Worm (Caenorhabditis elegans): ENCODE results near the gene irld-40.
"Not testable (repeated sequence)": the region's sequence is repeated elsewhere in the genome, so short reads cannot be mapped to it uniquely, and the experiment has no call there.

irld-40 gene

ce11 chrV:1648000-1648399 lies 14.4 kb upstream of the irld-40 start, which contains the start of gene irld-45:
TSS of gene irld-45 (plus strand) at chrV:1648300.
- no peak for TF ChIP-seq unc-62 (GFP tag; optimal IDR thresholded peaks at IDR 0.05)

ce11 chrV:1651045-1651444 lies 11.3 kb upstream of the irld-40 start, which contains the start of gene irld-44:
TSS of gene irld-44 (plus strand) at chrV:1651345.
- no peak for TF ChIP-seq unc-62 (GFP tag; optimal IDR thresholded peaks at IDR 0.05)

ce11 chrV:1654845-1655244 lies 7.5 kb upstream of the irld-40 start, which contains the start of gene irld-11:
TSS of gene irld-11 (plus strand) at chrV:1655145.
- TF ChIP-seq unc-62 (GFP tag; optimal IDR thresholded peaks at IDR 0.05): no peak

ce11 chrV:1664921-1665320 lies 2.6 kb downstream of the irld-40 start, which contains the start of gene K04F1.9:
TSS of gene K04F1.9 (plus strand) at chrV:1665221.
- TF ChIP-seq unc-62 (GFP tag; optimal IDR thresholded peaks at IDR 0.05): no peak

- TF ChIP-seq unc-62 (GFP tag; optimal IDR thresholded peaks at IDR 0.05): no peak
These were observed 4.5 kb downstream of the irld-40 start, which contains the start of gene K04F1.8 for ce11 chrV:1666904-1667303. TSS of gene K04F1.8 (plus strand) at chrV:1667204.

- TF ChIP-seq unc-62 (GFP tag; optimal IDR thresholded peaks at IDR 0.05): no peak
These were observed 5.8 kb downstream of the irld-40 start, which contains the start of gene irld-42 for ce11 chrV:1668216-1668615. TSS of gene irld-42 (plus strand) at chrV:1668516.

ce11 chrV:1678228-1678627 lies 15.9 kb downstream of the irld-40 start, which contains the start of gene srw-98:
TSS of gene srw-98 (minus strand) at chrV:1678328.
- TF ChIP-seq unc-62 (GFP tag; optimal IDR thresholded peaks at IDR 0.05): no peak

ce11 chrV:1680770-1681169 lies 18.4 kb downstream of the irld-40 start, which contains the start of gene srw-91:
TSS of gene srw-91 (minus strand) at chrV:1680870.
- no peak for TF ChIP-seq unc-62 (GFP tag; optimal IDR thresholded peaks at IDR 0.05)

ce11 chrV:1682279-1682678 lies 19.9 kb downstream of the irld-40 start, which contains the start of gene srh-3:
TSS of gene srh-3 (plus strand) at chrV:1682579.
- no peak for TF ChIP-seq unc-62 (GFP tag; optimal IDR thresholded peaks at IDR 0.05)

- no peak for TF ChIP-seq unc-62 (GFP tag; optimal IDR thresholded peaks at IDR 0.05)
These were observed 23.0 kb downstream of the irld-40 start, which contains the start of gene srh-5 for ce11 chrV:1685328-1685727. TSS of gene srh-5 (plus strand) at chrV:1685628.

- not testable (repeated sequence) for TF ChIP-seq unc-62 (GFP tag; optimal IDR thresholded peaks at IDR 0.05)
These were observed 30.1 kb downstream of the irld-40 start, which contains the start of gene Y46H3C.5 for ce11 chrV:1692494-1692893. TSS of gene Y46H3C.5 (minus strand) at chrV:1692495.

- TF ChIP-seq unc-62 (GFP tag; optimal IDR thresholded peaks at IDR 0.05): not testable (repeated sequence)
These were observed 31.5 kb downstream of the irld-40 start, which contains the start of gene Y46H3C.7 for ce11 chrV:1693876-1694275. TSS of gene Y46H3C.7 (minus strand) at chrV:1694022.

- TF ChIP-seq unc-62 (GFP tag; optimal IDR thresholded peaks at IDR 0.05): no peak
These were observed 36.0 kb downstream of the irld-40 start for ce11 chrV:1698400-1698799.

ce11 chrV:1699228-1699795 lies 36.9 kb downstream of the irld-40 start:
- TF ChIP-seq unc-62 (GFP tag; optimal IDR thresholded peaks at IDR 0.05): no peak

- TF ChIP-seq unc-62 (GFP tag; optimal IDR thresholded peaks at IDR 0.05): no peak
These were observed 39.3 kb downstream of the irld-40 start, which contains the start of gene srw-90 for ce11 chrV:1701584-1702101. TSS of gene srw-90 (plus strand) at chrV:1702051.

ce11 chrV:1708441-1708840 lies 46.1 kb downstream of the irld-40 start, which contains the start of gene srw-99:
TSS of gene srw-99 (plus strand) at chrV:1708741.
- TF ChIP-seq unc-62 (GFP tag; optimal IDR thresholded peaks at IDR 0.05): no peak

- TF ChIP-seq unc-62 (GFP tag; optimal IDR thresholded peaks at IDR 0.05): no peak
These were observed 48.5 kb downstream of the irld-40 start, which contains the start of gene srw-100 for ce11 chrV:1710909-1711308. TSS of gene srw-100 (plus strand) at chrV:1711209.
